Fruit fly (Drosophila melanogaster) whole organism, embryonic: ENCODE results near the gene f-cup.
A peak's percentile ranks its signal among the peaks of the same experiment; 100 is the strongest.

Experiments used
- Antp ChIP-seq: fragments of 200-800 bp; sonication (Bioruptor generic); optimal IDR thresholded peaks from 3 replicates; lab custom pipeline; 2016; ENCODE audit warnings: missing biosample characterization, missing genetic modification characterization
- Bgb ChIP-seq: fragments of 200-800 bp; sonication (Bioruptor generic); IDR thresholded peaks from 2 replicates; pipeline ENCODE4 v1.3.6; 2022; ENCODE audit warnings: missing biosample characterization, missing genetic modification characterization; ENCODE audit not compliant: partially characterized antibody
- BtbVII ChIP-seq: fragments of 200-800 bp; sonication (Bioruptor generic); optimal IDR thresholded peaks from 3 replicates; lab custom pipeline; 2017; ENCODE audit warnings: missing biosample characterization, mild to moderate bottlenecking, missing genetic modification characterization
- Bteb2 ChIP-seq: fragments of 200-800 bp; sonication (Bioruptor generic); optimal IDR thresholded peaks from 2 replicates; lab custom pipeline; 2016; ENCODE audit warnings: missing biosample characterization, missing genetic modification characterization
- CG11456 ChIP-seq: fragments of 200-800 bp; sonication (Bioruptor generic); IDR thresholded peaks from 3 replicates; pipeline ENCODE4 v1.3.6; 2022; ENCODE audit warnings: missing biosample characterization, missing genetic modification characterization
- CG12299 ChIP-seq: fragments of 200-800 bp; sonication (Bioruptor generic); optimal IDR thresholded peaks from 2 replicates; lab custom pipeline; 2018; ENCODE audit warnings: missing biosample characterization, mild to moderate bottlenecking, missing genetic modification characterization
- CG12942 ChIP-seq: fragments of 200-800 bp; sonication (Bioruptor generic); optimal IDR thresholded peaks from 3 replicates; lab custom pipeline; 2016; ENCODE audit warnings: missing biosample characterization, missing genetic modification characterization
- CG13287 ChIP-seq: fragments of 200-800 bp; sonication (Bioruptor generic); IDR thresholded peaks from 2 replicates; pipeline ENCODE4 v1.3.6; 2022; ENCODE audit warnings: missing biosample characterization, missing genetic modification characterization; ENCODE audit not compliant: partially characterized antibody
- CG13424 ChIP-seq: fragments of 200-800 bp; sonication (Bioruptor generic); optimal IDR thresholded peaks from 2 replicates; lab custom pipeline; 2019; ENCODE audit warnings: missing biosample characterization, mild to moderate bottlenecking, missing genetic modification characterization, moderate library complexity
- CG14860 ChIP-seq: fragments of 200-800 bp; sonication (Bioruptor generic); IDR thresholded peaks from 3 replicates; pipeline ENCODE4 v1.3.6; 2022; ENCODE audit warnings: missing biosample characterization, missing genetic modification characterization; ENCODE audit not compliant: partially characterized antibody
- CG1529 ChIP-seq: fragments of 200-800 bp; sonication (Bioruptor generic); optimal IDR thresholded peaks from 3 replicates; lab custom pipeline; 2018; ENCODE audit warnings: missing biosample characterization, missing genetic modification characterization
- CG1647 ChIP-seq: fragments of 200-800 bp; sonication (Bioruptor generic); optimal IDR thresholded peaks from 3 replicates; lab custom pipeline; 2016; ENCODE audit warnings: missing biosample characterization, missing genetic modification characterization
- CG17612 ChIP-seq: fragments of 200-800 bp; sonication (Bioruptor generic); IDR thresholded peaks from 2 replicates; pipeline ENCODE4 v1.3.6; 2022; ENCODE audit warnings: missing biosample characterization, missing genetic modification characterization
- CG2120 ChIP-seq: fragments of 200-800 bp; sonication (Bioruptor generic); optimal IDR thresholded peaks from 3 replicates; lab custom pipeline; 2016; ENCODE audit warnings: missing biosample characterization, missing genetic modification characterization
- CG31365 ChIP-seq: fragments of 200-800 bp; sonication (Bioruptor generic); optimal IDR thresholded peaks from 2 replicates; lab custom pipeline; 2018; ENCODE audit warnings: missing biosample characterization, mild to moderate bottlenecking, missing genetic modification characterization
- CG3281 ChIP-seq: fragments of 200-800 bp; sonication (Bioruptor generic); optimal IDR thresholded peaks from 3 replicates; lab custom pipeline; 2017; ENCODE audit warnings: missing biosample characterization, mild to moderate bottlenecking, missing genetic modification characterization
- CG34422 ChIP-seq: fragments of 200-800 bp; sonication (Bioruptor generic); IDR thresholded peaks from 3 replicates; pipeline ENCODE4 v1.3.6; 2022; ENCODE audit warnings: missing biosample characterization, missing genetic modification characterization
- CG4360 ChIP-seq: fragments of 200-800 bp; sonication (Bioruptor generic); IDR thresholded peaks from 2 replicates; pipeline ENCODE4 v1.3.6; 2022; ENCODE audit warnings: missing biosample characterization, missing genetic modification characterization
- CG6654 ChIP-seq: fragments of 200-800 bp; sonication (Bioruptor generic); optimal IDR thresholded peaks from 2 replicates; lab custom pipeline; 2017; ENCODE audit warnings: missing biosample characterization, mild to moderate bottlenecking, missing genetic modification characterization
- CG7987 ChIP-seq: fragments of 200-800 bp; sonication (Bioruptor generic); optimal IDR thresholded peaks from 2 replicates; lab custom pipeline; 2018; ENCODE audit warnings: missing biosample characterization, mild to moderate bottlenecking, missing genetic modification characterization, moderate library complexity
- CG8765 ChIP-seq: fragments of 200-800 bp; sonication (Bioruptor generic); IDR thresholded peaks from 2 replicates; pipeline ENCODE4 v1.3.6; 2022; ENCODE audit warnings: missing biosample characterization, missing genetic modification characterization
- CG9817 ChIP-seq: fragments of 200-800 bp; sonication (Bioruptor generic); optimal IDR thresholded peaks from 2 replicates; lab custom pipeline; 2018; ENCODE audit warnings: missing biosample characterization, mild to moderate bottlenecking, missing genetic modification characterization, moderate library complexity
- Drgx ChIP-seq: fragments of 200-800 bp; sonication (Bioruptor generic); IDR thresholded peaks from 2 replicates; pipeline ENCODE4 v1.3.6; 2022; ENCODE audit warnings: missing biosample characterization, missing genetic modification characterization
- Elba2 ChIP-seq: fragments of 200-800 bp; sonication (Bioruptor generic); optimal IDR thresholded peaks from 3 replicates; lab custom pipeline; 2016; ENCODE audit warnings: missing biosample characterization, missing genetic modification characterization
- Fer1 ChIP-seq: fragments of 200-800 bp; sonication (Bioruptor generic); optimal IDR thresholded peaks from 2 replicates; lab custom pipeline; 2017; ENCODE audit warnings: missing biosample characterization, mild to moderate bottlenecking, missing genetic modification characterization
- Fer3 ChIP-seq: fragments of 200-800 bp; sonication (Bioruptor generic); optimal IDR thresholded peaks from 2 replicates; lab custom pipeline; 2018; ENCODE audit warnings: missing biosample characterization, mild to moderate bottlenecking, missing genetic modification characterization, moderate library complexity
- GATAe ChIP-seq: fragments of 200-800 bp; sonication (Bioruptor generic); conservative IDR thresholded peaks from 2 replicates; pipeline ENCODE4 v1.3.6; 2022; ENCODE audit warnings: missing biosample characterization, missing genetic modification characterization
- Hr78 ChIP-seq, 2 experiments: fragments of 200-800 bp in 1 of 2; fragments of >200 bp in 1 of 2; sonication (Bioruptor generic) in 1 of 2; optimal IDR thresholded peaks; 2 replicates each; lab custom pipeline; 2017 to 2019; ENCODE audit warnings: missing biosample characterization in 2 of 2, missing genetic modification characterization in 2 of 2, mild to moderate bottlenecking in 1 of 2, moderate library complexity in 1 of 2
- Mad ChIP-seq: fragments of 200-800 bp; sonication (Bioruptor generic); optimal IDR thresholded peaks from 2 replicates; lab custom pipeline; 2016; ENCODE audit warnings: missing biosample characterization, missing genetic modification characterization
- Meics ChIP-seq: fragments of 200-800 bp; sonication (Bioruptor generic); optimal IDR thresholded peaks from 2 replicates; lab custom pipeline; 2017; ENCODE audit warnings: missing biosample characterization, mild to moderate bottlenecking, missing genetic modification characterization
- Rfx ChIP-seq: fragments of 200-800 bp; sonication (Bioruptor generic); IDR thresholded peaks from 2 replicates; pipeline ENCODE4 v1.3.6; 2022; ENCODE audit warnings: missing biosample characterization, missing genetic modification characterization
- Stat92E ChIP-seq, 3 experiments: fragments of >200 bp in 2 of 3; fragments of 200-800 bp in 1 of 3; sonication (Bioruptor generic) in 1 of 3; optimal IDR thresholded peaks; 2 replicates each; lab custom pipeline; 2017 to 2019; ENCODE audit warnings: missing biosample characterization in 3 of 3, missing genetic modification characterization in 3 of 3, mild to moderate bottlenecking in 1 of 3, moderate library complexity in 1 of 3
- amos ChIP-seq: fragments of 200-800 bp; sonication (Bioruptor generic); IDR thresholded peaks from 2 replicates; pipeline ENCODE4 v1.3.6; 2022; ENCODE audit warnings: missing biosample characterization, missing genetic modification characterization; ENCODE audit not compliant: partially characterized antibody
- bigmax ChIP-seq: fragments of 200-800 bp; sonication (Bioruptor generic); optimal IDR thresholded peaks from 2 replicates; lab custom pipeline; 2018; ENCODE audit warnings: missing biosample characterization, mild to moderate bottlenecking, missing genetic modification characterization
- dmrt99B ChIP-seq: fragments of 200-800 bp; sonication (Bioruptor generic); optimal IDR thresholded peaks from 2 replicates; lab custom pipeline; 2018; ENCODE audit warnings: missing biosample characterization, mild to moderate bottlenecking, missing genetic modification characterization, moderate library complexity
- emc ChIP-seq: fragments of 200-800 bp; sonication (Bioruptor generic); optimal IDR thresholded peaks from 2 replicates; lab custom pipeline; 2016; ENCODE audit warnings: missing biosample characterization, missing genetic modification characterization
- hth ChIP-seq: fragments of >200 bp; optimal IDR thresholded peaks from 2 replicates; lab custom pipeline; 2017; ENCODE audit warnings: inconsistent platforms
- knrl ChIP-seq: fragments of 200-800 bp; sonication (Bioruptor generic); IDR thresholded peaks from 3 replicates; pipeline ENCODE4 v1.3.6; 2022; ENCODE audit warnings: missing biosample characterization, missing genetic modification characterization; ENCODE audit not compliant: partially characterized antibody
- phol ChIP-seq: fragments of 200-800 bp; sonication (Bioruptor generic); optimal IDR thresholded peaks from 3 replicates; lab custom pipeline; 2018; ENCODE audit warnings: missing biosample characterization, mild to moderate bottlenecking, missing genetic modification characterization, moderate library complexity
- prd ChIP-seq, 3 experiments: fragments of >200 bp in 2 of 3; fragments of 200-800 bp in 1 of 3; sonication (Bioruptor generic) in 1 of 3; optimal IDR thresholded peaks in 2 of 3; IDR thresholded peaks in 1 of 3; 2 replicates in 2 of 3; 3 replicates in 1 of 3; pipeline versions ENCODE4 v1.3.6 to Lab custom; 2017 to 2022; ENCODE audit warnings: missing biosample characterization in 1 of 3, missing genetic modification characterization in 1 of 3
- schlank ChIP-seq: fragments of 200-800 bp; sonication (Bioruptor generic); optimal IDR thresholded peaks from 2 replicates; lab custom pipeline; 2018; ENCODE audit warnings: missing biosample characterization, mild to moderate bottlenecking, missing genetic modification characterization
- slou ChIP-seq: fragments of 200-800 bp; sonication (Bioruptor generic); optimal IDR thresholded peaks from 3 replicates; lab custom pipeline; 2016; ENCODE audit warnings: missing biosample characterization, missing genetic modification characterization
- sr ChIP-seq: fragments of 200-800 bp; sonication (Bioruptor generic); IDR thresholded peaks from 3 replicates; pipeline ENCODE4 v1.3.6; 2022; ENCODE audit warnings: missing biosample characterization, missing genetic modification characterization
- ssp ChIP-seq: fragments of 200-800 bp; sonication (Bioruptor generic); IDR thresholded peaks from 2 replicates; pipeline ENCODE4 v1.3.6; 2022; ENCODE audit warnings: missing biosample characterization, missing genetic modification characterization
- tup ChIP-seq: fragments of 200-800 bp; sonication (Bioruptor generic); optimal IDR thresholded peaks from 2 replicates; lab custom pipeline; 2016; ENCODE audit warnings: missing biosample characterization, mild to moderate bottlenecking, missing genetic modification characterization, moderate library complexity
- twi ChIP-seq: fragments of 200-800 bp; optimal IDR thresholded peaks from 2 replicates; lab custom pipeline; 2019; ENCODE audit warnings: missing biosample characterization, mild to moderate bottlenecking, missing genetic modification characterization, moderate library complexity
- zen ChIP-seq: fragments of 200-800 bp; sonication (Bioruptor generic); optimal IDR thresholded peaks from 3 replicates; lab custom pipeline; 2018; ENCODE audit warnings: missing biosample characterization, mild to moderate bottlenecking, missing genetic modification characterization, moderate library complexity

The f-cup gene

DNA sequence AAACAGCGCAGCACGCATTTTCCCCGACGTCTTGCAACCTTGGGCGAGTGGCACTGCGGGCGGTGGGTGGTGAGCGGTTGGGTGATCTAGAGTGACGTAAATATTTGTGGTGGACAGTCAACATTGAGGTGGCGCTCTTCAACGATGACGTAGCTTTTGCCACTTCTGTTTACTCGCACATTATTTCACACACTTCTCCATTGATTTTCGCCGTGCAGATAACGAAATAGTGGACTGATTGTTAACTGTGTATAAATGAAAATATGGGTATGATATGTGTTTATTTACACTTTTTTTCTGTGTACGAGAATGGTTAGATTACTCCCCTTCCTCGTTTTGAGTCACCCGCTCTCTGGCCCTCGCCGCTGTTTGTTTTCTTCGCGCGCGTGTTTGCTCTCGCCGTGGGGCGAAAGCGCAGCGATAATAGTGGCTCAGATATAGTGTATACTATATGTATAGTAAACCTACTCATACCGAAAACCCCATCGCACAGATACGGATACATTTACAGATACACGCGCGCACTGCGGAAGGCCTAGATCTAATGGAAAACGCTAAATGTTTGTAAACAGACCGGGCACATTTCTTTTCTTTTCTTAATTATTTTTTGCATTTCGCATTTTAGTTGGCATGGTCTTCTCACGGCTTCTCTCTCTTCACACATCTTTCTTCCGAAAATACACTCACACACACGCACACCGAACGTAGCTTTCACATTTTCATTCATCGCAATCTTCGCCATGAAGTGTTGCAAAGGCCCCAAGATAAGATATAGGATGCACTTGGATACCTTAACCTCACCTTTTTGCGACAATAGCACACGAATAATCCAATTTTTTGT is 14.0 kb downstream of the f-cup start, which contains the start of gene omd (continued):
- TF ChIP-seq Bgb (GFP tag; lab: Robert Waterston, UW) (0 out of 2 replicates have a peak, but pooled peaks have one; percentile 15), Rfx (GFP tag; lab: Robert Waterston, UW) (peak; percentile 72), Stat92E (GFP tag; optimal IDR thresholded peaks at IDR 0.05; lab: Kevin White, UChicago) (no peak), CG1529 (GFP tag; lab: Kevin White, UChicago) (peak; percentile 60), CG13424 (tag; lab: Kevin White, UChicago) (peak; percentile 55), CG11456 (GFP tag; lab: Robert Waterston, UW) (0 out of 3 replicates have a peak, but pooled peaks have one; percentile 53), CG6654 (GFP tag; lab: Kevin White, UChicago) (peak; percentile 8), Drgx (GFP tag; lab: Robert Waterston, UW) (0 out of 2 replicates have a peak, but pooled peaks have one; percentile 12), CG4360 (GFP tag; lab: Robert Waterston, UW) (peak; percentile 62), bigmax (no peak), GATAe (GFP tag; lab: Robert Waterston, UW) (no peak), slou (GFP tag; lab: Kevin White, UChicago) (peak; percentile 38), emc (GFP tag; lab: Kevin White, UChicago) (no peak), CG9817 (peak; percentile 17), CG1647 (GFP tag; lab: Kevin White, UChicago) (no peak), Bteb2 (GFP tag; lab: Kevin White, UChicago) (peak; percentile 42), phol (tag; lab: Kevin White, UChicago) (no peak), Fer1 (peak; percentile 78), twi (no peak), CG3281 (GFP tag; lab: Kevin White, UChicago) (peak; percentile 73), CG34422 (GFP tag; lab: Robert Waterston, UW) (peak; percentile 48; the same call in 1 of the 3 replicates), dmrt99B (tag; lab: Kevin White, UChicago) (no peak), prd (optimal IDR thresholded peaks at IDR 0.05; lab: Kevin White, UChicago) (no peak), prd (GFP tag; IDR thresholded peaks at IDR 0.05; lab: Robert Waterston, UW) (peak; percentile 44; the same call in 1 of the 3 replicates), hth (no peak), sr (GFP tag; lab: Robert Waterston, UW) (no peak; the same call in 2 of the 3 replicates), Hr78 (GFP tag; optimal IDR thresholded peaks at IDR 0.05; lab: Kevin White, UChicago) (no peak), CG14860 (GFP tag; lab: Robert Waterston, UW) (no peak), Meics (GFP tag; lab: Kevin White, UChicago) (peak; percentile 66), CG7987 (GFP tag; lab: Kevin White, UChicago) (peak; percentile 84), amos (GFP tag; lab: Robert Waterston, UW) (no peak), CG12942 (GFP tag; lab: Kevin White, UChicago) (peak; percentile 44), Elba2 (GFP tag; lab: Kevin White, UChicago) (no peak), schlank (tag; lab: Kevin White, UChicago) (peak; percentile 58), CG31365 (tag; lab: Kevin White, UChicago) (peak; percentile 45), Antp (GFP tag; lab: Kevin White, UChicago) (peak; percentile 26), ssp (peak; percentile 18; the same call in 1 of the 2 replicates), CG2120 (peak; percentile 53), knrl (GFP tag; lab: Robert Waterston, UW) (no peak), Fer3 (tag; lab: Kevin White, UChicago) (no peak), CG13287 (GFP tag; lab: Robert Waterston, UW) (0 out of 2 replicates have a peak, but pooled peaks have one; percentile 23), CG8765 (GFP tag; lab: Robert Waterston, UW) (no peak), CG12299 (tag; lab: Kevin White, UChicago) (peak; percentile 42), BtbVII (peak; percentile 95), tup (GFP tag; lab: Kevin White, UChicago) (peak; percentile 6), Mad (GFP tag; lab: Kevin White, UChicago) (peak; percentile 56), CG17612 (peak; percentile 45; the same call in 1 of the 2 replicates), zen (tag; lab: Kevin White, UChicago) (no peak)
